Fruit fly (Drosophila melanogaster): ENCODE data around the gene Zip71B.

Gene Zip71B

dm6 chr3L:15013957-15014692 is 22.0 kb downstream of the Zip71B start, which contains the start of gene Reck (continued):
- TF ChIP-seq Elba2 (GFP tag; optimal IDR thresholded peaks at IDR 0.05) (no peak), Hr78 (GFP tag; optimal IDR thresholded peaks at IDR 0.05) (peak in 1 of 2 experiments; percentile 54), CG18599 (GFP tag; optimal IDR thresholded peaks at IDR 0.05) (peak; percentile 86), dmrt99B (tag; optimal IDR thresholded peaks at IDR 0.05) (peak; percentile 82), NK7.1 (GFP tag; optimal IDR thresholded peaks at IDR 0.05) (peak; percentile 16), NC2α (GFP tag; optimal IDR thresholded peaks at IDR 0.05) (peak; percentile 21), D (optimal IDR thresholded peaks at IDR 0.05) (no peak), D (GFP tag; optimal IDR thresholded peaks at IDR 0.05) (peak; percentile 86), HmgZ (tag; optimal IDR thresholded peaks at IDR 0.05) (no peak), CG4820 (GFP tag; optimal IDR thresholded peaks at IDR 0.05) (peak; percentile 78), ewg (GFP tag; optimal IDR thresholded peaks at IDR 0.05) (peak; percentile 71), dysf (GFP tag; IDR thresholded peaks at IDR 0.05) (peak; percentile 79), CG14965 (GFP tag; optimal IDR thresholded peaks at IDR 0.05; ENCODE audit: borderline replicate concordance) (no peak), CG15073 (GFP tag; optimal IDR thresholded peaks at IDR 0.05) (peak; percentile 27), CG11247 (GFP tag; IDR thresholded peaks at IDR 0.05) (peak; percentile 73), CG17612 (GFP tag; IDR thresholded peaks at IDR 0.05) (no peak), CG9932 (GFP tag; IDR thresholded peaks at IDR 0.05) (peak; percentile 60), CG15696 (tag; optimal IDR thresholded peaks at IDR 0.05) (peak; percentile 69), eve (GFP tag; optimal IDR thresholded peaks at IDR 0.05) (peak in 1 of 2 experiments; percentile 15), ttk (GFP tag; IDR thresholded peaks at IDR 0.05) (peak; percentile 44; the same call in 1 of the 2 replicates), Lim3 (GFP tag; IDR thresholded peaks at IDR 0.05) (no peak), CG14710 (tag; optimal IDR thresholded peaks at IDR 0.05) (peak; percentile 86), otp (GFP tag; IDR thresholded peaks at IDR 0.05) (peak; percentile 79; the same call in 2 of the 3 replicates), CG11504 (tag; optimal IDR thresholded peaks at IDR 0.05) (peak; percentile 87), CG30431 (GFP tag; optimal IDR thresholded peaks at IDR 0.05) (peak; percentile 71), lola (GFP tag; optimal IDR thresholded peaks at IDR 0.05) (peak in 1 of 3 experiments; percentile 78), cato (GFP tag; optimal IDR thresholded peaks at IDR 0.05; ENCODE audit: borderline replicate concordance) (peak; percentile 43), klu (GFP tag; IDR thresholded peaks at IDR 0.05) (no peak), Dref (GFP tag; IDR thresholded peaks at IDR 0.05) (no peak), dpn (GFP tag; optimal IDR thresholded peaks at IDR 0.05) (peak; percentile 33 to 82), Deaf1 (tag; optimal IDR thresholded peaks at IDR 0.05) (peak; percentile 59), Dip2 (GFP tag; IDR thresholded peaks at IDR 0.05) (no peak), pzg (GFP tag; optimal IDR thresholded peaks at IDR 0.05) (peak; percentile 31), CG6689 (GFP tag; IDR thresholded peaks at IDR 0.05) (no peak), vfl (GFP tag; optimal IDR thresholded peaks at IDR 0.05) (no peak), Max (GFP tag; optimal IDR thresholded peaks at IDR 0.05) (peak; percentile 71), fd102C (GFP tag; optimal IDR thresholded peaks at IDR 0.05) (no peak), CTCF (GFP tag; optimal IDR thresholded peaks at IDR 0.05) (peak; percentile 59), Meics (GFP tag; optimal IDR thresholded peaks at IDR 0.05) (peak; percentile 83), seq (GFP tag; IDR thresholded peaks at IDR 0.05) (peak; percentile 70; the same call in 1 of the 2 replicates), Sox102F (GFP tag; optimal IDR thresholded peaks at IDR 0.05) (peak; percentile 90), crp (GFP tag; optimal IDR thresholded peaks at IDR 0.05) (peak in 1 of 2 experiments; percentile 13), CG1233 (GFP tag; optimal IDR thresholded peaks at IDR 0.05) (peak; percentile 85), Dad (GFP tag; optimal IDR thresholded peaks at IDR 0.05) (peak; percentile 20), CG17568 (GFP tag; optimal IDR thresholded peaks at IDR 0.05) (peak; percentile 80), Sin3A (optimal IDR thresholded peaks at IDR 0.05) (no peak), dati (GFP tag; IDR thresholded peaks at IDR 0.05) (peak; percentile 79), CG17361 (GFP tag; IDR thresholded peaks at IDR 0.05) (peak; percentile 77), CG6254 (GFP tag; optimal IDR thresholded peaks at IDR 0.05) (peak; percentile 90), toy (GFP tag; IDR thresholded peaks at IDR 0.05) (0 out of 2 replicates have a peak, but pooled peaks have one; percentile 31)
